Fruit fly (Drosophila melanogaster) whole organism, embryonic: ENCODE data around the gene CG33669.

Experiments
- ATbp ChIP-seq: fragments of 200-800 bp; sonication (Bioruptor generic); optimal IDR thresholded peaks from 2 replicates; lab custom pipeline; 2017; ENCODE audit warnings: missing biosample characterization, mild to moderate bottlenecking, missing genetic modification characterization, missing genetic modification reagents
- CG11398 ChIP-seq: fragments of 200-800 bp; sonication (Bioruptor generic); optimal IDR thresholded peaks from 2 replicates; lab custom pipeline; 2016; ENCODE audit warnings: missing biosample characterization, missing genetic modification characterization
- CG12659 ChIP-seq: fragments of 200-800 bp; sonication (Bioruptor generic); optimal IDR thresholded peaks from 3 replicates; lab custom pipeline; 2017; ENCODE audit warnings: mild to moderate bottlenecking, missing biosample characterization, missing genetic modification reagents, missing genetic modification characterization
- CG13775 ChIP-seq: fragments of 200-800 bp; sonication (Bioruptor generic); optimal IDR thresholded peaks from 3 replicates; lab custom pipeline; 2017; ENCODE audit warnings: missing biosample characterization, mild to moderate bottlenecking, missing genetic modification characterization
- CG14014 ChIP-seq: fragments of 200-800 bp; sonication (Bioruptor generic); IDR thresholded peaks from 2 replicates; pipeline ENCODE4 v1.3.6; 2022; ENCODE audit warnings: missing biosample characterization, missing genetic modification characterization
- CG17568 ChIP-seq: fragments of 200-800 bp; sonication (Bioruptor generic); optimal IDR thresholded peaks from 2 replicates; lab custom pipeline; 2018; ENCODE audit warnings: missing biosample characterization, mild to moderate bottlenecking, missing genetic modification characterization, moderate library complexity
- CG18262 ChIP-seq: fragments of 200-800 bp; optimal IDR thresholded peaks from 3 replicates; lab custom pipeline; 2019; ENCODE audit warnings: missing biosample characterization, mild to moderate bottlenecking, missing genetic modification characterization, moderate library complexity
- CG18619 ChIP-seq: fragments of 200-800 bp; sonication (Bioruptor generic); optimal IDR thresholded peaks from 3 replicates; lab custom pipeline; 2017; ENCODE audit warnings: missing biosample characterization, mild to moderate bottlenecking, missing genetic modification characterization
- CG2889 ChIP-seq: fragments of 200-800 bp; sonication (Bioruptor generic); IDR thresholded peaks from 3 replicates; pipeline ENCODE4 v1.3.6; 2022; ENCODE audit warnings: missing biosample characterization, missing genetic modification characterization
- CG31365 ChIP-seq: fragments of 200-800 bp; sonication (Bioruptor generic); optimal IDR thresholded peaks from 2 replicates; lab custom pipeline; 2018; ENCODE audit warnings: missing biosample characterization, mild to moderate bottlenecking, missing genetic modification characterization
- CG32532 ChIP-seq: fragments of 200-800 bp; sonication (Bioruptor generic); IDR thresholded peaks from 2 replicates; pipeline ENCODE4 v1.3.6; 2022; ENCODE audit warnings: missing biosample characterization, missing genetic modification characterization
- CG32767 ChIP-seq: fragments of 200-800 bp; sonication (Bioruptor generic); IDR thresholded peaks from 2 replicates; pipeline ENCODE4 v1.3.6; 2022; ENCODE audit warnings: missing biosample characterization, missing genetic modification characterization
- CG32772 ChIP-seq: fragments of 200-800 bp; sonication (Bioruptor generic); IDR thresholded peaks from 2 replicates; pipeline ENCODE4 v1.3.6; 2022; ENCODE audit warnings: missing biosample characterization, missing genetic modification characterization
- CG4617 ChIP-seq: fragments of 200-800 bp; sonication (Bioruptor generic); optimal IDR thresholded peaks from 3 replicates; lab custom pipeline; 2016; ENCODE audit warnings: missing biosample characterization, missing genetic modification characterization, borderline replicate concordance
- CG7963 ChIP-seq: fragments of 200-800 bp; sonication (Bioruptor generic); IDR thresholded peaks from 3 replicates; pipeline ENCODE4 v1.3.6; 2022; ENCODE audit warnings: missing biosample characterization, missing genetic modification characterization; ENCODE audit not compliant: partially characterized antibody
- CG8281 ChIP-seq: fragments of 200-800 bp; sonication (Bioruptor generic); optimal IDR thresholded peaks from 2 replicates; lab custom pipeline; 2018; ENCODE audit warnings: missing biosample characterization, mild to moderate bottlenecking, missing genetic modification characterization, moderate library complexity
- CG9609 ChIP-seq: fragments of 200-800 bp; sonication (Bioruptor generic); optimal IDR thresholded peaks from 3 replicates; lab custom pipeline; 2016; ENCODE audit warnings: missing biosample characterization, missing genetic modification characterization
- CG9797 ChIP-seq: fragments of 200-800 bp; sonication (Bioruptor generic); optimal IDR thresholded peaks from 3 replicates; lab custom pipeline; 2018; ENCODE audit warnings: missing biosample characterization, mild to moderate bottlenecking, missing genetic modification characterization
- Camta ChIP-seq: fragments of 200-800 bp; sonication (Bioruptor generic); optimal IDR thresholded peaks from 2 replicates; lab custom pipeline; 2016; ENCODE audit warnings: missing biosample characterization, missing genetic modification characterization
- Dip2 ChIP-seq: fragments of 200-800 bp; sonication (Bioruptor generic); IDR thresholded peaks from 2 replicates; pipeline ENCODE4 v1.3.6; 2022; ENCODE audit warnings: missing biosample characterization, missing genetic modification characterization
- E2f2 ChIP-seq: fragments of 200-800 bp; sonication (Bioruptor generic); IDR thresholded peaks from 2 replicates; pipeline ENCODE4 v1.3.6; 2022; ENCODE audit warnings: missing biosample characterization, missing genetic modification characterization
- Ets65A ChIP-seq: fragments of 200-800 bp; sonication (Bioruptor generic); peaks from one replicate; lab custom pipeline; 2016; ENCODE audit warnings: missing biosample characterization, missing genetic modification characterization
- Gug ChIP-seq: fragments of 200-800 bp; sonication (Bioruptor generic); IDR thresholded peaks from 4 replicates; pipeline ENCODE4 v1.3.6; 2022; ENCODE audit warnings: missing biosample characterization, missing genetic modification characterization
- HLHmδ ChIP-seq: fragments of 200-800 bp; sonication (Bioruptor generic); optimal IDR thresholded peaks from 2 replicates; lab custom pipeline; 2018; ENCODE audit warnings: missing biosample characterization, mild to moderate bottlenecking, missing genetic modification characterization, moderate library complexity
- HmgD ChIP-seq: fragments of 200-800 bp; sonication (Bioruptor generic); optimal IDR thresholded peaks from 3 replicates; lab custom pipeline; 2016; ENCODE audit warnings: missing biosample characterization, missing genetic modification characterization
- MBD-R2 ChIP-seq: fragments of 200-800 bp; sonication (Bioruptor generic); IDR thresholded peaks from 2 replicates; pipeline ENCODE4 v1.3.6; 2022; ENCODE audit warnings: missing biosample characterization, missing genetic modification characterization
- MESR4 ChIP-seq: fragments of 200-800 bp; sonication (Bioruptor generic); optimal IDR thresholded peaks from 2 replicates; lab custom pipeline; 2018; ENCODE audit warnings: missing biosample characterization, mild to moderate bottlenecking, missing genetic modification characterization, moderate library complexity
- Oaz ChIP-seq: fragments of 200-800 bp; sonication (Bioruptor generic); IDR thresholded peaks from 2 replicates; pipeline ENCODE4 v1.3.6; 2022; ENCODE audit warnings: missing biosample characterization, missing genetic modification characterization
- Rfx ChIP-seq: fragments of 200-800 bp; sonication (Bioruptor generic); IDR thresholded peaks from 2 replicates; pipeline ENCODE4 v1.3.6; 2022; ENCODE audit warnings: missing biosample characterization, missing genetic modification characterization
- YL-1 ChIP-seq: fragments of 200-800 bp; sonication (Bioruptor generic); optimal IDR thresholded peaks from 3 replicates; lab custom pipeline; 2017; ENCODE audit warnings: missing biosample characterization, mild to moderate bottlenecking, missing genetic modification characterization
- ab ChIP-seq: fragments of 200-800 bp; sonication (Bioruptor generic); optimal IDR thresholded peaks from 2 replicates; lab custom pipeline; 2016; ENCODE audit warnings: missing biosample characterization, missing genetic modification characterization
- amos ChIP-seq: fragments of 200-800 bp; sonication (Bioruptor generic); IDR thresholded peaks from 2 replicates; pipeline ENCODE4 v1.3.6; 2022; ENCODE audit warnings: missing biosample characterization, missing genetic modification characterization; ENCODE audit not compliant: partially characterized antibody
- bbx ChIP-seq: fragments of 200-800 bp; sonication (Bioruptor generic); IDR thresholded peaks from 2 replicates; pipeline ENCODE4 v1.3.6; 2022; ENCODE audit warnings: missing biosample characterization, missing genetic modification characterization; ENCODE audit not compliant: partially characterized antibody
- crol ChIP-seq: fragments of 200-800 bp; sonication (Bioruptor generic); IDR thresholded peaks from 2 replicates; pipeline ENCODE4 v1.3.6; 2022; ENCODE audit warnings: missing biosample characterization, missing genetic modification characterization
- eyg ChIP-seq: fragments of 200-800 bp; sonication (Bioruptor generic); optimal IDR thresholded peaks from 3 replicates; lab custom pipeline; 2016; ENCODE audit warnings: missing biosample characterization, missing genetic modification characterization
- hb ChIP-seq: fragments of 200-800 bp; sonication (Bioruptor generic); IDR thresholded peaks from 3 replicates; pipeline ENCODE4 v1.3.6; 2022; ENCODE audit warnings: missing biosample characterization, missing genetic modification characterization; ENCODE audit not compliant: partially characterized antibody
- hbn ChIP-seq: fragments of 200-800 bp; sonication (Bioruptor generic); IDR thresholded peaks from 2 replicates; pipeline ENCODE4 v1.3.6; 2022; ENCODE audit warnings: missing biosample characterization, missing genetic modification characterization; ENCODE audit not compliant: partially characterized antibody
- knrl ChIP-seq: fragments of 200-800 bp; sonication (Bioruptor generic); IDR thresholded peaks from 3 replicates; pipeline ENCODE4 v1.3.6; 2022; ENCODE audit warnings: missing biosample characterization, missing genetic modification characterization; ENCODE audit not compliant: partially characterized antibody
- row ChIP-seq: fragments of 200-800 bp; sonication (Bioruptor generic); IDR thresholded peaks from 3 replicates; pipeline ENCODE4 v1.3.6; 2022; ENCODE audit warnings: missing biosample characterization, missing genetic modification characterization
- sens ChIP-seq: fragments of 200-800 bp; sonication (Bioruptor generic); peaks from one replicate; lab custom pipeline; 2016; ENCODE audit warnings: missing biosample characterization, missing genetic modification characterization
- seq ChIP-seq: fragments of 200-800 bp; sonication (Bioruptor generic); IDR thresholded peaks from 2 replicates; pipeline ENCODE4 v1.3.6; 2022; ENCODE audit warnings: missing biosample characterization, missing genetic modification characterization
- sim ChIP-seq: fragments of 200-800 bp; sonication (Bioruptor generic); IDR thresholded peaks from 2 replicates; pipeline ENCODE4 v1.3.6; 2022; ENCODE audit warnings: missing biosample characterization, missing genetic modification characterization
- sna ChIP-seq: fragments of 200-800 bp; sonication (Bioruptor generic); IDR thresholded peaks from 2 replicates; pipeline ENCODE4 v1.3.6; 2022; ENCODE audit warnings: missing biosample characterization, missing genetic modification characterization; ENCODE audit not compliant: partially characterized antibody
- sqz ChIP-seq: fragments of 200-800 bp; sonication (Bioruptor generic); optimal IDR thresholded peaks from 3 replicates; lab custom pipeline; 2018; ENCODE audit warnings: missing biosample characterization, mild to moderate bottlenecking, missing genetic modification characterization
- stwl ChIP-seq: fragments of 200-800 bp; sonication (Bioruptor generic); optimal IDR thresholded peaks from 3 replicates; lab custom pipeline; 2018; ENCODE audit warnings: missing biosample characterization, mild to moderate bottlenecking, missing genetic modification characterization, moderate library complexity
- trem ChIP-seq: fragments of 200-800 bp; optimal IDR thresholded peaks from 3 replicates; lab custom pipeline; 2019; ENCODE audit warnings: missing biosample characterization, mild to moderate bottlenecking, missing genetic modification characterization, moderate library complexity
- unc-4 ChIP-seq: fragments of 200-800 bp; sonication (Bioruptor generic); IDR thresholded peaks from 2 replicates; pipeline ENCODE4 v1.3.6; 2022; ENCODE audit warnings: missing biosample characterization, missing genetic modification characterization; ENCODE audit not compliant: partially characterized antibody
- zfh2 ChIP-seq: fragments of 200-800 bp; sonication (Bioruptor generic); optimal IDR thresholded peaks from 2 replicates; lab custom pipeline; 2016; ENCODE audit warnings: missing biosample characterization, missing genetic modification characterization

CG33669 gene

dm6 chrX:6351917-6352768 is 47.8 kb downstream of the CG33669 start (continued):
- no peak for TF ChIP-seq CG18619 (GFP tag; lab: Kevin White, UChicago)
- TF ChIP-seq bbx (GFP tag; lab: Robert Waterston, UW), result peak; percentile 43; the same call in 1 of the 2 replicates
- 0 out of 2 replicates have a peak, but pooled peaks have one; percentile 29 for TF ChIP-seq CG32767 (GFP tag; lab: Robert Waterston, UW)
- TF ChIP-seq crol, result peak; percentile 53
- no peak for TF ChIP-seq zfh2
- TF ChIP-seq sna, result no peak
- TF ChIP-seq Gug (GFP tag; lab: Robert Waterston, UW), result no peak
- TF ChIP-seq CG17568 (GFP tag; lab: Kevin White, UChicago), result no peak
- TF ChIP-seq CG9609 (GFP tag; lab: Kevin White, UChicago), result no peak
- peak; percentile 47; the same call in 1 of the 2 replicates for TF ChIP-seq amos (GFP tag; lab: Robert Waterston, UW)
- no peak for TF ChIP-seq CG11398 (GFP tag; lab: Kevin White, UChicago)
- TF ChIP-seq seq (GFP tag; lab: Robert Waterston, UW), result no peak
- peak; percentile 49 for TF ChIP-seq Rfx
- peak; percentile 34; the same call in 1 of the 3 replicates for TF ChIP-seq knrl (GFP tag; lab: Robert Waterston, UW)
- TF ChIP-seq CG13775 (GFP tag; lab: Kevin White, UChicago), result peak; percentile 24
- TF ChIP-seq MESR4 (GFP tag; lab: Kevin White, UChicago), result peak; percentile 51
- peak; percentile 21 for TF ChIP-seq trem (tag; lab: Kevin White, UChicago)
- TF ChIP-seq hbn, result 0 out of 2 replicates have a peak, but pooled peaks have one; percentile 17
- peak; percentile 40; the same call in 1 of the 2 replicates for TF ChIP-seq unc-4 (GFP tag; lab: Robert Waterston, UW)
- TF ChIP-seq CG8281 (tag; lab: Kevin White, UChicago), result no peak
- TF ChIP-seq CG31365 (tag; lab: Kevin White, UChicago), result no peak
- no peak for TF ChIP-seq hb (GFP tag; lab: Robert Waterston, UW)
- TF ChIP-seq Camta, result no peak
- TF ChIP-seq sim (GFP tag; lab: Robert Waterston, UW), result 0 out of 2 replicates have a peak, but pooled peaks have one; percentile 6
- no peak for TF ChIP-seq ab

dm6 chrX:6350213-6350679 is 49.7 kb downstream of the CG33669 start, which contains the start of the genes ND-B16.6 and kdn:
TSS of gene ND-B16.6 (minus strand) at chrX:6350401.
TSS of gene kdn (plus strand) at chrX:6350629.
- TF ChIP-seq eyg (GFP tag; lab: Kevin White, UChicago), result no peak
- TF ChIP-seq HmgD (GFP tag; lab: Kevin White, UChicago), result no peak
- peak; percentile 50 for TF ChIP-seq CG9797 (GFP tag; lab: Kevin White, UChicago)
- no peak for TF ChIP-seq CG14014
- TF ChIP-seq E2f2 (GFP tag; lab: Robert Waterston, UW), result 0 out of 2 replicates have a peak, but pooled peaks have one; percentile 33
- no peak for TF ChIP-seq Oaz (GFP tag; lab: Robert Waterston, UW)
- TF ChIP-seq CG32532 (GFP tag; lab: Robert Waterston, UW), result no peak
- TF ChIP-seq CG12659, result peak; percentile 22
- peak; percentile 66 for TF ChIP-seq YL-1
- peak; percentile 44; the same call in 1 of the 2 replicates for TF ChIP-seq MBD-R2 (GFP tag; lab: Robert Waterston, UW)
- no peak for TF ChIP-seq CG18262
- TF ChIP-seq CG7963, result no peak
- no peak for TF ChIP-seq CG32772 (GFP tag; lab: Robert Waterston, UW)
- peak; percentile 89 for TF ChIP-seq MESR4 (GFP tag; lab: Kevin White, UChicago)
- TF ChIP-seq row (GFP tag; lab: Robert Waterston, UW), result peak; percentile 22; the same call in 2 of the 3 replicates
- peak; percentile 28 for TF ChIP-seq sqz (GFP tag; lab: Kevin White, UChicago)
- TF ChIP-seq stwl (tag; lab: Kevin White, UChicago), result peak; percentile 7
- TF ChIP-seq ab, result no peak
- peak; percentile 62 for TF ChIP-seq sens
- TF ChIP-seq CG2889 (GFP tag; lab: Robert Waterston, UW), result no peak
- no peak for TF ChIP-seq ATbp (GFP tag; lab: Kevin White, UChicago)
- no peak for TF ChIP-seq Ets65A (GFP tag; lab: Kevin White, UChicago)
- TF ChIP-seq Dip2, result no peak
- TF ChIP-seq HLHmδ (GFP tag; lab: Kevin White, UChicago), result no peak
- TF ChIP-seq CG4617, result peak; percentile 7
